Worm (Caenorhabditis elegans) whole organism, mixed stage, embryonic: Measurements from ENCODE around the gene Y41D4A.3.

Experiments used
- M03D4.4 ChIP-seq: sonication (generic microtip); optimal IDR thresholded peaks from 2 replicates; lab custom pipeline; 2017; ENCODE audit warnings: mild to moderate bottlenecking, missing genetic modification characterization, missing compliant biosample characterization
- ces-1 ChIP-seq: fragments of 150-350 bp; optimal IDR thresholded peaks from 2 replicates; lab custom pipeline; 2014; ENCODE audit warnings: missing biosample characterization, missing genetic modification reagents, missing genetic modification characterization
- elt-3 ChIP-seq: fragments of 150-350 bp; optimal IDR thresholded peaks from 2 replicates; lab custom pipeline; 2014; ENCODE audit warnings: missing biosample characterization, missing genetic modification characterization
- ham-2 ChIP-seq: fragments of 200-800 bp; sonication (Bioruptor generic); optimal IDR thresholded peaks from 2 replicates; lab custom pipeline; 2018; ENCODE audit warnings: mild to moderate bottlenecking, missing genetic modification characterization, missing compliant biosample characterization
- mep-1 ChIP-seq: fragments of 150-350 bp; optimal IDR thresholded peaks from 2 replicates; lab custom pipeline; 2017; ENCODE audit warnings: missing biosample characterization, missing genetic modification reagents, missing genetic modification characterization, inconsistent platforms
- nhr-12 ChIP-seq: fragments of 150-350 bp; optimal IDR thresholded peaks from 2 replicates; lab custom pipeline; 2014; ENCODE audit warnings: missing biosample characterization, missing genetic modification characterization
- nhr-237 ChIP-seq: fragments of 150-350 bp; optimal IDR thresholded peaks from 2 replicates; lab custom pipeline; 2014; ENCODE audit warnings: missing biosample characterization, missing genetic modification characterization
- nhr-76 ChIP-seq: sonication (generic microtip); optimal IDR thresholded peaks from 2 replicates; lab custom pipeline; 2017; ENCODE audit warnings: missing biosample characterization, missing genetic modification characterization
- pha-4 ChIP-seq: fragments of 150-350 bp; optimal IDR thresholded peaks from 2 replicates; lab custom pipeline; 2018; ENCODE audit warnings: missing biosample characterization, missing genetic modification reagents, missing genetic modification characterization
- snpc-4 ChIP-seq: fragments of 150-350 bp; optimal IDR thresholded peaks from 2 replicates; lab custom pipeline; 2014; ENCODE audit warnings: missing biosample characterization, missing genetic modification characterization
- unc-120 ChIP-seq: sonication (generic microtip); optimal IDR thresholded peaks from 2 replicates; lab custom pipeline; 2017; ENCODE audit warnings: missing genetic modification characterization, missing compliant biosample characterization; ENCODE audit not compliant: poor library complexity, severe bottlenecking
- unc-39 ChIP-seq: fragments of 150-350 bp; optimal IDR thresholded peaks from 2 replicates; lab custom pipeline; 2014; ENCODE audit warnings: missing biosample characterization, missing genetic modification characterization
- unc-62 ChIP-seq: fragments of 150-350 bp; optimal IDR thresholded peaks from 2 replicates; lab custom pipeline; 2014; ENCODE audit warnings: missing biosample characterization, missing genetic modification reagents, missing genetic modification characterization
- ztf-11 ChIP-seq: fragments of 150-350 bp; optimal IDR thresholded peaks from 2 replicates; lab custom pipeline; 2014; ENCODE audit warnings: missing biosample characterization, missing genetic modification characterization

- no peak for TF ChIP-seq pha-4 (tag; lab: Kevin White, UChicago)
- TF ChIP-seq unc-39 (tag; lab: Kevin White, UChicago): no peak
- TF ChIP-seq nhr-76 (tag; lab: Kevin White, UChicago): no peak
- TF ChIP-seq mep-1 (tag; lab: Kevin White, UChicago): no peak
- TF ChIP-seq ham-2 (GFP tag; lab: Kevin White, UChicago): no peak
- TF ChIP-seq unc-120: no peak
- no peak for TF ChIP-seq snpc-4 (tag; lab: Kevin White, UChicago)
- no peak for TF ChIP-seq unc-62 (GFP tag; lab: Kevin White, UChicago)
- TF ChIP-seq nhr-12 (tag; lab: Kevin White, UChicago): no peak
- no peak for TF ChIP-seq ztf-11 (tag; lab: Kevin White, UChicago)
- TF ChIP-seq elt-3 (tag; lab: Kevin White, UChicago): no peak
- no peak for TF ChIP-seq M03D4.4 (tag; lab: Kevin White, UChicago)
- no peak for TF ChIP-seq nhr-237 (tag; lab: Kevin White, UChicago)
- TF ChIP-seq ces-1: no peak
These were observed 50.3 kb downstream of the Y41D4A.3 start, which contains the start of gene Y38C1BA.1 for ce11 chrIV:1803882-1804281.
